Worm (Caenorhabditis elegans) whole organism, midembryonic: Measurements from ENCODE around the gene K02E2.11.

Experiments
- cog-1 ChIP-seq: sonication (generic microtip); optimal IDR thresholded peaks from 2 replicates; lab custom pipeline; 2016; ENCODE audit warnings: missing genetic modification characterization, missing compliant biosample characterization
- flt-1 ChIP-seq: fragments of 200-800 bp; sonication (Bioruptor generic); IDR thresholded peaks from 2 replicates; pipeline ENCODE4 v1.3.6; 2022; ENCODE audit warnings: missing genetic modification characterization, missing compliant biosample characterization
- tab-1 ChIP-seq: fragments of 200-800 bp; sonication (Bioruptor generic); IDR thresholded peaks from 2 replicates; pipeline ENCODE4 v1.3.6; 2022; ENCODE audit warnings: missing genetic modification characterization, missing compliant biosample characterization
- ztf-23 ChIP-seq: fragments of 200-800 bp; sonication (Bioruptor generic); IDR thresholded peaks from 2 replicates; pipeline ENCODE4 v1.3.6; 2022; ENCODE audit warnings: missing genetic modification reagents, missing genetic modification characterization, missing compliant biosample characterization

- TF ChIP-seq flt-1 (GFP tag; lab: Robert Waterston, UW) (no peak), cog-1 (no peak), tab-1 (GFP tag; lab: Robert Waterston, UW) (no peak), ztf-23 (GFP tag; lab: Robert Waterston, UW) (no peak)
These were observed 19.7 kb downstream of the K02E2.11 start for ce11 chrV:20402842-20403241.
